Fruit fly (Drosophila melanogaster): ENCODE data around the gene CG13361.

dm6 chrX:772305-772986 is 19.0 kb upstream of the CG13361 start:
- TF ChIP-seq psq (optimal IDR thresholded peaks at IDR 0.05) (no peak), pan (optimal IDR thresholded peaks at IDR 0.05) (no peak), Dll (optimal IDR thresholded peaks at IDR 0.05) (no peak), CG8478 (optimal IDR thresholded peaks at IDR 0.05) (no peak)

Measured in whole organism.